Worm (Caenorhabditis elegans) whole organism, late embryonic: ENCODE results near the gene cyk-1.

Source experiments
- C08G9.2 ChIP-seq: sonication (generic microtip); optimal IDR thresholded peaks from 2 replicates; lab custom pipeline; 2016; ENCODE audit warnings: mild to moderate bottlenecking, missing genetic modification characterization, moderate library complexity, missing compliant biosample characterization
- K02D7.2 ChIP-seq: sonication (generic microtip); optimal IDR thresholded peaks from 2 replicates; lab custom pipeline; 2017; ENCODE audit warnings: mild to moderate bottlenecking, missing genetic modification characterization, missing compliant biosample characterization
- Y22D7AL.16 ChIP-seq: sonication (generic microtip); optimal IDR thresholded peaks from 2 replicates; lab custom pipeline; 2016; ENCODE audit warnings: missing genetic modification characterization, missing compliant biosample characterization
- ahr-1 ChIP-seq: sonication (generic microtip); optimal IDR thresholded peaks from 2 replicates; lab custom pipeline; 2016; ENCODE audit warnings: missing genetic modification characterization, missing compliant biosample characterization
- ceh-18 ChIP-seq: sonication (generic microtip); optimal IDR thresholded peaks from 2 replicates; lab custom pipeline; 2016; ENCODE audit warnings: missing genetic modification characterization, missing compliant biosample characterization
- ceh-19 ChIP-seq: fragments of 200-800 bp; sonication (Bioruptor generic); optimal IDR thresholded peaks from 2 replicates; lab custom pipeline; 2018; ENCODE audit warnings: mild to moderate bottlenecking, missing genetic modification characterization, missing compliant biosample characterization
- ceh-30 ChIP-seq: fragments of 150-350 bp; optimal IDR thresholded peaks from 2 replicates; lab custom pipeline; 2014; ENCODE audit warnings: missing biosample characterization, missing genetic modification characterization
- ceh-31 ChIP-seq: sonication (generic microtip); optimal IDR thresholded peaks from 2 replicates; lab custom pipeline; 2016; ENCODE audit warnings: missing genetic modification characterization, missing compliant biosample characterization
- ceh-34 ChIP-seq: sonication (generic microtip); optimal IDR thresholded peaks from 2 replicates; lab custom pipeline; 2016; ENCODE audit warnings: mild to moderate bottlenecking, missing genetic modification characterization, missing compliant biosample characterization
- ceh-45 ChIP-seq: fragments of 200-800 bp; sonication (Bioruptor generic); IDR thresholded peaks from 2 replicates; pipeline ENCODE4 v1.3.6; 2022; ENCODE audit warnings: missing genetic modification reagents, missing genetic modification characterization, missing compliant biosample characterization
- ceh-48 ChIP-seq: sonication (generic microtip); optimal IDR thresholded peaks from 2 replicates; lab custom pipeline; 2016; ENCODE audit warnings: missing genetic modification characterization, inconsistent platforms, missing compliant biosample characterization
- che-1 ChIP-seq: sonication (generic microtip); optimal IDR thresholded peaks from 2 replicates; lab custom pipeline; 2016; ENCODE audit warnings: mild to moderate bottlenecking, missing genetic modification characterization, missing compliant biosample characterization
- dve-1 ChIP-seq: sonication (generic microtip); optimal IDR thresholded peaks from 2 replicates; lab custom pipeline; 2017; ENCODE audit warnings: antibody characterized with exemption, mild to moderate bottlenecking, missing genetic modification characterization, missing compliant biosample characterization
- elt-4 ChIP-seq: sonication (generic microtip); optimal IDR thresholded peaks from 2 replicates; lab custom pipeline; 2016; ENCODE audit warnings: missing genetic modification characterization, missing compliant biosample characterization
- gmeb-2 ChIP-seq: sonication (generic microtip); optimal IDR thresholded peaks from 2 replicates; lab custom pipeline; 2016; ENCODE audit warnings: missing genetic modification characterization, inconsistent platforms, missing compliant biosample characterization
- hlh-13 ChIP-seq: fragments of 200-800 bp; sonication (Bioruptor generic); optimal IDR thresholded peaks from 2 replicates; lab custom pipeline; 2018; ENCODE audit warnings: mild to moderate bottlenecking, missing genetic modification characterization, missing compliant biosample characterization
- hlh-30 ChIP-seq: sonication (generic microtip); optimal IDR thresholded peaks from 2 replicates; lab custom pipeline; 2017; ENCODE audit warnings: antibody characterized with exemption, missing genetic modification characterization, missing compliant biosample characterization; ENCODE audit not compliant: insufficient read depth
- hlh-6 ChIP-seq: sonication (generic microtip); optimal IDR thresholded peaks from 2 replicates; lab custom pipeline; 2016; ENCODE audit warnings: missing genotype, missing genetic modification characterization, missing compliant biosample characterization
- hlh-8 ChIP-seq: sonication (generic microtip); optimal IDR thresholded peaks from 2 replicates; lab custom pipeline; 2016; ENCODE audit warnings: missing genotype, missing genetic modification characterization, missing compliant biosample characterization
- nhr-232 ChIP-seq: sonication (generic microtip); optimal IDR thresholded peaks from 2 replicates; lab custom pipeline; 2016; ENCODE audit warnings: missing genetic modification characterization, missing compliant biosample characterization
- odd-2 ChIP-seq: sonication (generic microtip); optimal IDR thresholded peaks from 2 replicates; lab custom pipeline; 2017; ENCODE audit warnings: antibody characterized with exemption, mild to moderate bottlenecking, missing genetic modification characterization, missing compliant biosample characterization
- pag-3 ChIP-seq: sonication (generic microtip); optimal IDR thresholded peaks from 2 replicates; lab custom pipeline; 2016; ENCODE audit warnings: missing compliant biosample characterization, missing genetic modification characterization, borderline replicate concordance
- pat-9 ChIP-seq: fragments of 200-800 bp; sonication (Bioruptor generic); optimal IDR thresholded peaks from 2 replicates; lab custom pipeline; 2018; ENCODE audit warnings: mild to moderate bottlenecking, missing genetic modification characterization, moderate library complexity, missing compliant biosample characterization
- pros-1 ChIP-seq: fragments of 150-350 bp; optimal IDR thresholded peaks from 2 replicates; lab custom pipeline; 2014; ENCODE audit warnings: missing biosample characterization, missing genetic modification reagents, missing genetic modification characterization
- rnt-1 ChIP-seq: sonication (generic microtip); optimal IDR thresholded peaks from 2 replicates; lab custom pipeline; 2016; ENCODE audit warnings: missing genetic modification characterization, missing compliant biosample characterization
- sox-2 ChIP-seq: fragments of 200-800 bp; sonication (Bioruptor generic); IDR thresholded peaks from 2 replicates; pipeline ENCODE4 v1.3.6; 2022; ENCODE audit warnings: missing genetic modification reagents, missing genetic modification characterization, missing compliant biosample characterization
- syd-9 ChIP-seq: sonication (generic microtip); optimal IDR thresholded peaks from 2 replicates; lab custom pipeline; 2016; ENCODE audit warnings: mild to moderate bottlenecking, missing genetic modification characterization, moderate library complexity, missing compliant biosample characterization
- tbx-7 ChIP-seq: sonication (generic microtip); optimal IDR thresholded peaks from 2 replicates; lab custom pipeline; 2016; ENCODE audit warnings: missing genotype, missing genetic modification characterization, missing compliant biosample characterization
- unc-42 ChIP-seq: sonication (generic microtip); optimal IDR thresholded peaks from 2 replicates; lab custom pipeline; 2016; ENCODE audit warnings: missing genotype, missing genetic modification characterization, missing compliant biosample characterization
- unc-55 ChIP-seq: sonication (generic microtip); optimal IDR thresholded peaks from 2 replicates; lab custom pipeline; 2017; ENCODE audit warnings: missing biosample characterization, missing genetic modification reagents, missing genetic modification characterization
- unc-86 ChIP-seq: sonication (generic microtip); optimal IDR thresholded peaks from 2 replicates; lab custom pipeline; 2016; ENCODE audit warnings: missing genetic modification characterization, missing compliant biosample characterization

cyk-1 gene

DNA sequence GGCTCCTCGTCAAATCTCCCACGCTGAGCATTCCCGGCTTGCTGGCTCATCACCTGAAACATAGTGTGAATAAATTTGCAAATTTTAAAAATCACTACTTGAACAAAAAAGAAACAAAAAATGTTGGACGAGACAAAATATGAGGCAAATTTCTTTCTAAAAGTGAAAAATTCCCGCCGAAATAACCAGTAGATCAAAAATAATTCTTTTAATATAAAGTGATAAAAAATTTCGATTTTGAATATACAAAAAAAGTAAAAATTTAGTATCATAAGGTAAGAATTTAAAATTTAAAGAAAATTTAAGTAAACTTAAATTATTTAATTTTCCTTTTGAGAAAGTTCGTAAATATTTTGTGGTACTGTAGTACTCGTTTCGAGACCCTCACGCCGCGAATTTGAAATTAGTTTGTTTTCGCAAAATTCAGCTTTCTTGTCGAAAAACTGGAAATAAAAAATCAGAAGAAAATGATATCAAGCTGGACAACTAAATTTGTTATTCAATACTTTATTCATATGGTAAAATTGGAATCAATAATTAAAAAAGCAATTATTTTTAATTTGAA is 31.6 kb upstream of the cyk-1 start, which contains the start of gene egg-2:
Gene egg-2 (minus strand): TSS at position 53 of the 565 bp plus-strand sequence.
- TF ChIP-seq sox-2 (no peak), ceh-34 (tag; lab: Kevin White, UChicago) (no peak), dve-1 (tag; lab: Kevin White, UChicago) (no peak), gmeb-2 (tag; lab: Kevin White, UChicago) (no peak), hlh-8 (no peak), ceh-30 (tag; lab: Kevin White, UChicago) (no peak), ceh-31 (tag; lab: Kevin White, UChicago) (no peak), ceh-19 (GFP tag; lab: Kevin White, UChicago) (no peak)

DNA sequence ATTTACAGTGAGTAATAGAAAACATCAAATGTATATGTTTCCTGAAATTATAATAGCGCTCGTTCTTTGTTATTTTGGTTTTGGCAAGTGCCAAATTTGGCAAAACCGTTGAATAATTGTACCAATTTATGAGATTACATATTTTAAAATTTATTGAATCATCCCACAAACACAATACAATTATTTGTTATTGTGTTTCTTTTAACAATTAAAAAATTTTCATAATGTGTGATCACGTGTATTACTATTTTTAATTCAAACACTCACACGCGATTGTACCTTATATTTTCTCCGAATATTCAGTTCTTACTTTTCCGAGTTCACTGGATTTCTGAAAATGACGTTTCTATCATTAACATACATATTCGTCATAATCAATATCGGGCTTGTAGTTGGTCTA is 27.2 kb upstream of the cyk-1 start, which contains the start of gene R01H2.2:
Gene R01H2.2 (plus strand): TSS at position 301 of the 400 bp plus-strand sequence.
- TF ChIP-seq unc-42 = no peak
- TF ChIP-seq C08G9.2 (tag; lab: Kevin White, UChicago) = no peak
- no peak for TF ChIP-seq nhr-232 (tag; lab: Kevin White, UChicago)
- no peak for TF ChIP-seq rnt-1
- no peak for TF ChIP-seq hlh-8
- TF ChIP-seq pros-1 (tag; lab: Kevin White, UChicago) = no peak
- TF ChIP-seq tbx-7 = no peak
- no peak for TF ChIP-seq K02D7.2
- no peak for TF ChIP-seq hlh-13 (GFP tag; lab: Kevin White, UChicago)
- no peak for TF ChIP-seq dve-1 (tag; lab: Kevin White, UChicago)
- no peak for TF ChIP-seq unc-55
- no peak for TF ChIP-seq elt-4 (tag; lab: Kevin White, UChicago)
- no peak for TF ChIP-seq Y22D7AL.16 (tag; lab: Kevin White, UChicago)
- no peak for TF ChIP-seq sox-2
- TF ChIP-seq unc-86 (tag; lab: Kevin White, UChicago) = no peak

DNA sequence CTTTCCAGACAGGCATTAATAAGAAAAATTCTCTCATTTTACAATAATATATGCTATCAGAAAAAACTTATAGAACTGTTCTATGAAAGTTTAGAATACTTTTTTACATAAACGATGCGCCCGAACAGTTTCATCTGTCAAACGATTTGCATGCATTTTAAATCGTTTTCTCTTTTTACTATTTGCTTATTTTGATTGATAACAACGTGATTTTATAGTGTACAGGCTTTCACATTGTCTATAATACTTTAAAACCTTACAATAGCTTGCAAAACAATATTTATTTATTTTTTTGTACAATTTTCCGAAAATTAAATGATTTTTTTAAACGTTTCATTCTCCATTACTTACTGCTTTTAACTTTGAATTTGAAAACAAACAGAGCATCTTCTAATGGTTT is 16.6 kb upstream of the cyk-1 start, which contains the start of gene R01H2.7:
Gene R01H2.7 (minus strand): TSS at position 101 of the 400 bp plus-strand sequence.
- TF ChIP-seq rnt-1 = no peak
- no peak for TF ChIP-seq hlh-6 (tag; lab: Kevin White, UChicago)

DNA sequence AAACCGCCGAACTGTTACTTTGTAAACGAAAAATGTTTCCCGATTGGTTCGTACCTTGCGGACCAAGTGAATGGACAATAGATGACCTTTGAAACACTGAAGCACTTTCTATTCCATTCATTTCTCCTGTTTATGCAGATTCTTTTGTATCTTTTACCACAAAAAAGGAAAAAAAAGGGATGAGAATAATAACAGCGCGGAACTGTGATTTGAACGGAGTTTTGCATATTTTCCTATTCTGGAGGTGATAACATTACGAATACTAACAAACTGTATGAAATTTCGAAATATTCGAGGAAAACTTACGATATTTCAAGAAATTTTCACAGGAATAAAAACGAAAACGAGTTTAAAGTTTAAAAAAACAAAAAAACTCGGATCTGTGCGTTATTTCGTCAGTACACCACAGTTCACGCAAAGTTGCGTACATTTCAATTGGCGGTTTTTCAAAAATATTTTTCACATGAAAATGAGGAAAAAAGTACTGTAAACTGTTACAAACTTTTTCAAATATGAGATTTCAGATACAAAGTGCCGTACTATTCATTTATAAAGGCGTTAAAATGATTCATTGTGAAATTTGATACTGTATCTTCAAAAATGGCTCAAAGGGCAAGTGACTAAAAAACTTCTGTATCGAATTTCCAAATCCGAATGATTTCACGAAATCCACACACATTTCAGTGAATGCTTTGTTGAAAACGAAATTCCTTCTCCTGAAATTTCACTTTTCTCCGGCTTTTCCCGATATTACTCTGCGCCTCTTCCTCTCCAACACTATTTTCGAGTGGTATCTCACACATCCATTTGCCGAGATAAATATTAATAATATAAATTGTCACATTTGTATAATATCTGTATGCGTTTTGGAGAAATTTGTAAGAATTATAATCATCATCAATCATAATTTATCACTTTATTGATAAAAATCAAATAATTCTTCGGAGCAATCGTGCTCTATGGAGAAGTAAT is 5.5 kb upstream of the cyk-1 start:
- TF ChIP-seq hlh-30 (tag; lab: Kevin White, UChicago) (no peak), nhr-232 (tag; lab: Kevin White, UChicago) (no peak), ahr-1 (tag; lab: Kevin White, UChicago) (no peak), C08G9.2 (tag; lab: Kevin White, UChicago) (no peak), pag-3 (no peak), ceh-31 (tag; lab: Kevin White, UChicago) (no peak), syd-9 (no peak), ceh-18 (tag; lab: Kevin White, UChicago) (no peak), rnt-1 (no peak), ceh-45 (GFP tag; lab: Robert Waterston, UW) (no peak), odd-2 (tag; lab: Kevin White, UChicago) (no peak), che-1 (tag; lab: Kevin White, UChicago) (no peak), ceh-48 (no peak)

DNA sequence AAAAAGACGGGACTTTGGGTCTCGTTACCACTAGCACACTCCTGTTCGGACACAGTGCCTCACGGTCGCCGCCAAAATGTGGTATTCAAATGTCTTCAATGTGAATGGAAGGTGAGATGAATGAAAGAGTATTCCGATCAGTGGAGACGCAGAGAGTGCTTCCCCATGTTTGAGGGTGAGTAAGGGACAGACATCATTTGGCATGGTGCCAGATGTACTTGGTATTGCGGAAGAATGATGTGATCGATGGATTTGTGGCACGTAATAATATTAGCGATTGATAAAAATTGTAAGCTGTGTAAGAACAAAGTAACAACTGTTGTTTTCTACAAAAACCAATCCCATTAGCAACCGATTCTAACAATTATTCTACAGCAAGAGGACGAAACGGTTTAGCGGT is 3.1 kb upstream of the cyk-1 start:
- TF ChIP-seq pag-3 (no peak), pat-9 (no peak)
- TF ChIP-seq, all 69 proteins: peak for 0
